Worm (Caenorhabditis elegans) whole organism, L1 larva: ENCODE measurements around the gene spv-1.

Experiments
- alr-1 ChIP-seq: fragments of 200-800 bp; sonication (Bioruptor generic); optimal IDR thresholded peaks from 2 replicates; lab custom pipeline; 2018; ENCODE audit warnings: borderline replicate concordance, mild to moderate bottlenecking, missing genetic modification characterization, missing compliant biosample characterization
- ceh-82 ChIP-seq, 3 experiments: fragments of 150-350 bp in 1 of 3; sonication (generic microtip) in 2 of 3; optimal IDR thresholded peaks; 2 replicates each; lab custom pipeline; 2014 to 2017; ENCODE audit warnings: missing biosample characterization in 3 of 3, missing genetic modification characterization in 3 of 3
- ceh-90 ChIP-seq: sonication (generic microtip); optimal IDR thresholded peaks from 2 replicates; lab custom pipeline; 2016; ENCODE audit warnings: missing genetic modification characterization, missing compliant biosample characterization
- dpl-1 ChIP-seq, 3 experiments: fragments of 150-350 bp in 2 of 3; sonication (generic microtip) in 1 of 3; optimal IDR thresholded peaks; 2 replicates each; lab custom pipeline; 2014 to 2017; ENCODE audit warnings: missing biosample characterization in 3 of 3, missing genetic modification characterization in 3 of 3, missing genetic modification reagents in 3 of 3
- fkh-10 ChIP-seq: sonication (generic microtip); optimal IDR thresholded peaks from 2 replicates; lab custom pipeline; 2017; ENCODE audit warnings: missing biosample characterization, missing genetic modification reagents, missing genetic modification characterization
- fos-1 ChIP-seq: fragments of 150-350 bp; optimal IDR thresholded peaks from 2 replicates; lab custom pipeline; 2014; ENCODE audit warnings: missing biosample characterization, missing genetic modification characterization
- nhr-12 ChIP-seq: sonication (generic microtip); optimal IDR thresholded peaks from 2 replicates; lab custom pipeline; 2017; ENCODE audit warnings: missing biosample characterization, missing genetic modification characterization
- pqm-1 ChIP-seq: sonication (generic microtip); optimal IDR thresholded peaks from 3 replicates; lab custom pipeline; 2017; ENCODE audit warnings: missing biosample characterization, missing genetic modification characterization
- unc-130 ChIP-seq: fragments of 150-350 bp; optimal IDR thresholded peaks from 2 replicates; lab custom pipeline; 2017; ENCODE audit warnings: missing biosample characterization, missing genetic modification characterization, inconsistent platforms
- unc-62 ChIP-seq: fragments of 150-350 bp; optimal IDR thresholded peaks from 2 replicates; lab custom pipeline; 2014; ENCODE audit warnings: missing biosample characterization, missing genetic modification reagents, missing genetic modification characterization

DNA sequence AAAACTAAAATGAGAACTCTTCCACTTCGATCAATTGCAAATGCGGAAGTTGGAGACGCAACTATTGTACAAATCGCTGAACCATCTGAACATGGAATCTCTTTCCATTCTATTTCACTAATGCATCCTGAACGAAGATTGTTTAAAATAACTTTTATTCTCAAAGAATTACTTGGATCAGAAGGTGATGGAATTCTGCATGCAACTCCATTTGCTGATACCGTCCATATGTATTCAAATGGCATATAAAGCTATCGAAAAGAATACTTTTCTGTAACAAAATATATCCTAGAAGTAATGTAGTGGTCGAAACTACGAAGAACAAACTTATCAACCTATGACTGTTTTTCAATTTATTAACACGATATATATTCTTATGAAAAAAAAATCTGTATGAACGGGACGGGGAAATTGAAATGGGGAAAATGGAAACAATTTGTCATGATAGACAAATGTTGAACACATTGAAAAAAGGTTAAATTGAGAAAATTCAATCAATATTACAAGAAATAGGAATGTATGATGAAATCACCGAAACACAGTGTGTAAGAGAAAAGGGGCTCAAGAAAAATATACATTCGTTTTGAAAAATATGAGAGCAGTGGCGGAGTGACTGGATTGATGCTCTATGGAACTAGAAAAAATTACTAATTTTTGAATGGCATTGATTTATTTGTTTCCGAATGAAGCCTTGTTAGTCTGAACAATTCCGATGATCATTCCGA, 50.6 kb downstream of the spv-1 start, which contains the start of gene T01H3.2:
- TF ChIP-seq fos-1 (tag; lab: Kevin White, UChicago) (no peak), nhr-12 (tag; lab: Kevin White, UChicago) (no peak), dpl-1 (GFP tag; optimal IDR thresholded peaks at IDR 0.05; lab: Kevin White, UChicago) (no peak), alr-1 (tag; lab: Kevin White, UChicago) (no peak), ceh-90 (tag; lab: Kevin White, UChicago) (no peak), ceh-82 (tag; optimal IDR thresholded peaks at IDR 0.05; lab: Kevin White, UChicago) (no peak), fkh-10 (no peak), unc-130 (tag; lab: Kevin White, UChicago) (no peak), pqm-1 (tag; lab: Kevin White, UChicago) (no peak), unc-62 (GFP tag; lab: Kevin White, UChicago) (no peak)
